Worm (Caenorhabditis elegans): ENCODE data around the gene K08B5.2.
A peak's percentile ranks its signal among the peaks of the same experiment; 100 is the strongest.

The K08B5.2 gene

DNA sequence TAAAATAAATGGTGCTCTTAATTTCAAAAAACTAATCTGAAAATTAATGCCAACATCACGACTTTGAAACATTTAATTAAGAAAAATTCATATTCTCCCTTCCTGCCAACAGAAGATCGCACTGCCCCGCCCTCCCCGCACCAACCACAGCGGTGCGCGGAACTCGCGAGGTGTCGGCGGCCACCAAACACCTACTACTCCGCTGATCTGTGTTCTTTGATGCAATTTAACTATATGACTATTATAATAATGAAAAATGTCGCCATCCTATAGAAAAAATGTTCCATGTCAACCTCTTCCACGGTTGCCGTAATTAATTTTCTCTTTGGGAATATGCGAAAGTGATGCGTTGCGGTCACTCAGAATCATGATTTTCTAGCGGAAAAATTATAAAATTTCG, 12.1 kb upstream of the K08B5.2 start:
- TF ChIP-seq hmg-1.2 (GFP tag; IDR thresholded peaks at IDR 0.05) (peak; percentile 62), F10E7.11 (tag; optimal IDR thresholded peaks at IDR 0.05) (no peak), snpc-4 (GFP tag; optimal IDR thresholded peaks at IDR 0.05) (peak; percentile 94), snpc-4 (tag; optimal IDR thresholded peaks at IDR 0.05) (peak; percentile 63 to 96 (median 90)), snpc-1.3 (tag; optimal IDR thresholded peaks at IDR 0.05; ENCODE audit: insufficient read depth) (peak; percentile 78), snpc-3.4 (tag; optimal IDR thresholded peaks at IDR 0.05) (peak; percentile 92), attf-6 (GFP tag; IDR thresholded peaks at IDR 0.05) (peak; percentile 59; the same call in 1 of the 2 replicates), snpc-1.1 (tag; optimal IDR thresholded peaks at IDR 0.05; ENCODE audit: insufficient read depth) (peak; percentile 94), him-1 (tag; optimal IDR thresholded peaks at IDR 0.05) (no peak), tbp1 (GFP tag; optimal IDR thresholded peaks at IDR 0.05) (peak; percentile 43)

DNA sequence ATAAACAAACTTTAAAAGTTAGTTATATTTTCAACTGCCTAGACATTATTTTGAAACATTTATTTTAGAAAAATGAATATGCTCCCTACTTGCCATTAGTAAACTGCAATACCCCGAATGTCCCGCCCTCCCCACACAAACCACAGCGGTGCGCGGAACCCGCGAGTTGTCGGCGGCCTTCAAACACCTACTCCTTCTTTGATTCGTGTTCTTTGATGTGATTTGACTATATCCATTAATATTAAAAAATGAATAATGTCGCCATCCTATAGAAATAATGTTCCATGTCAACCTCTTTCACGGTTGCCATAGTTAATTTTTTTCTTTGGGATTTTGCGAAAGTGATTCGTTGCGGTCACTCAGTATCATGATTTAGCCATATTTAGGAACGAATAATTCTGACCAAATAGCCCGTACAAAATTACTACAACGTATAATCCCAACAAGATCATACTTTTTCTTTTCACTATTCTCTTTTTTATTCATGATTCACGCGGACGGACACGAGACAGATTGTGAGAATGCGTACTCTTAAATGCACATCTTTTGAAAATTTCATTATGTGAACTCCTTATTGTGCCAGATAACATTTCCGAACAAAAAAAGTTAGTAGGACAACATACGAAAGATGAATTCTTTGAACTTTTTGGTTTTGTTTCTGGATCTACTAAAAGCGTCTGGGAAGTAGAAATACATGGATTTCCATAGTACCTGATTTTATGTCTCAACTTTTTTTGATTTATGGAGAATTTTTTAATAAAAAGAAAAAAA, 11.0 kb upstream of the K08B5.2 start:
- TF ChIP-seq lsl-1 (GFP tag; optimal IDR thresholded peaks at IDR 0.05) (no peak), tbp1 (GFP tag; optimal IDR thresholded peaks at IDR 0.05) (peak; percentile 50), ceh-100 (GFP tag; IDR thresholded peaks at IDR 0.05) (no peak), chd-7 (tag; optimal IDR thresholded peaks at IDR 0.05) (no peak), dpl-1 (GFP tag; optimal IDR thresholded peaks at IDR 0.05) (no peak), dpff-1 (tag; optimal IDR thresholded peaks at IDR 0.05) (peak; percentile 48), ceh-79 (tag; optimal IDR thresholded peaks at IDR 0.05) (no peak), Y53G8AR.9 (GFP tag; conservative IDR thresholded peaks at IDR 0.05) (0 out of 2 replicates have a peak, but pooled peaks have one; percentile 11), madf-6 (GFP tag; IDR thresholded peaks at IDR 0.05) (peak; percentile 51; the same call in 1 of the 2 replicates), rpc-1 (optimal IDR thresholded peaks at IDR 0.05) (no peak), rpc-1 (tag; optimal IDR thresholded peaks at IDR 0.05) (peak; percentile 17), hmg-1.2 (GFP tag; IDR thresholded peaks at IDR 0.05) (peak; percentile 89), tbx-9 (tag; optimal IDR thresholded peaks at IDR 0.05; ENCODE audit: borderline replicate concordance) (no peak), snpc-1.1 (tag; optimal IDR thresholded peaks at IDR 0.05; ENCODE audit: insufficient read depth) (peak; percentile 94), B0261.1 (tag; optimal IDR thresholded peaks at IDR 0.05) (peak; percentile 14), pbrm-1 (GFP tag; IDR thresholded peaks at IDR 0.05) (peak; percentile 48; the same call in 1 of the 2 replicates), snpc-4 (GFP tag; optimal IDR thresholded peaks at IDR 0.05) (peak; percentile 95), snpc-4 (tag; optimal IDR thresholded peaks at IDR 0.05) (peak; percentile 85 to 98 (median 94)), attf-6 (GFP tag; IDR thresholded peaks at IDR 0.05) (peak; percentile 82), hlh-12 (tag; optimal IDR thresholded peaks at IDR 0.05) (no peak), D2030.7 (GFP tag; IDR thresholded peaks at IDR 0.05) (peak; percentile 75), somi-1 (GFP tag; optimal IDR thresholded peaks at IDR 0.05) (no peak), snpc-3.4 (tag; optimal IDR thresholded peaks at IDR 0.05) (peak; percentile 94), rcor-1 (GFP tag; IDR thresholded peaks at IDR 0.05) (no peak), lin-26 (GFP tag; IDR thresholded peaks at IDR 0.05) (no peak), him-1 (tag; optimal IDR thresholded peaks at IDR 0.05) (peak; percentile 81), egl-18 (GFP tag; IDR thresholded peaks at IDR 0.05) (no peak), ztf-22 (GFP tag; optimal IDR thresholded peaks at IDR 0.05) (no peak), hrde-1 (tag; optimal IDR thresholded peaks at IDR 0.05; ENCODE audit: borderline replicate concordance) (no peak), snpc-1.3 (tag; optimal IDR thresholded peaks at IDR 0.05; ENCODE audit: insufficient read depth) (peak; percentile 77)

DNA sequence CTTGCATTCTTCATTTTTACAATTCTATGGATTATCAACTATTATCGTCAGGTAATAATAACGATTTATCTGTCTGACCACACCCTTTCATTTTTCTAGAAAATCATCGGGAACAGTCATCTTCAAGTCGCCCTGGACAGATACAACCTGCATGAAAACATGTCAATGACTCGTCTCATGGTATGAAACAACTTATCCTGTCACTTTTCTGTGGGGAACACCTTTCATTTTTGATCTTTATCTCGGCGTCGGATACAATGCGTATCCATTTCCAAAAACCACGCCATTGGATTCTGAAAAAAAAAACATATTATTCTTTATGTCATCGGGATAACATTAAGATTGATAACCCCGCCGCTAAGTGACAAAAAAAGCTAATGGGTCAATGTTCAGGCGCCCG, 7.2 kb upstream of the K08B5.2 start:
- TF ChIP-seq madf-10 (tag; optimal IDR thresholded peaks at IDR 0.05) (no peak), let-607 (tag; optimal IDR thresholded peaks at IDR 0.05) (no peak), K12H6.12 (tag; optimal IDR thresholded peaks at IDR 0.05) (no peak), B0019.2 (GFP tag; conservative IDR thresholded peaks at IDR 0.05) (no peak), F52B5.7 (tag; optimal IDR thresholded peaks at IDR 0.05) (no peak), Y67H2A.10 (GFP tag; conservative IDR thresholded peaks at IDR 0.05) (no peak), dpl-1 (GFP tag; optimal IDR thresholded peaks at IDR 0.05) (no peak)

Measured in whole organism, young adult.